Worm (Caenorhabditis elegans) whole organism, late embryonic: ENCODE measurements around the gene Y67D8C.22.

Experiments
- K09A11.1 ChIP-seq: sonication (generic microtip); optimal IDR thresholded peaks from 2 replicates; lab custom pipeline; 2017; ENCODE audit warnings: antibody characterized with exemption, mild to moderate bottlenecking, missing genetic modification characterization, missing compliant biosample characterization; ENCODE audit not compliant: insufficient read depth
- ahr-1 ChIP-seq: sonication (generic microtip); optimal IDR thresholded peaks from 2 replicates; lab custom pipeline; 2016; ENCODE audit warnings: missing genetic modification characterization, missing compliant biosample characterization
- ama-1 ChIP-seq: fragments of 150-350 bp; optimal IDR thresholded peaks from 2 replicates; lab custom pipeline; 2014
- ceh-48 ChIP-seq: sonication (generic microtip); optimal IDR thresholded peaks from 2 replicates; lab custom pipeline; 2016; ENCODE audit warnings: missing genetic modification characterization, inconsistent platforms, missing compliant biosample characterization
- elt-2 ChIP-seq: sonication (generic microtip); optimal IDR thresholded peaks from 2 replicates; lab custom pipeline; 2016; ENCODE audit warnings: missing genetic modification reagents, missing genetic modification characterization, missing compliant biosample characterization
- gmeb-2 ChIP-seq: sonication (generic microtip); optimal IDR thresholded peaks from 2 replicates; lab custom pipeline; 2016; ENCODE audit warnings: missing genetic modification characterization, inconsistent platforms, missing compliant biosample characterization
- pag-3 ChIP-seq: sonication (generic microtip); optimal IDR thresholded peaks from 2 replicates; lab custom pipeline; 2016; ENCODE audit warnings: missing compliant biosample characterization, missing genetic modification characterization, borderline replicate concordance
- pha-4 ChIP-seq: fragments of 150-350 bp; optimal IDR thresholded peaks from 2 replicates; lab custom pipeline; 2018; ENCODE audit warnings: missing biosample characterization, missing genetic modification reagents, missing genetic modification characterization
- rnt-1 ChIP-seq: sonication (generic microtip); optimal IDR thresholded peaks from 2 replicates; lab custom pipeline; 2016; ENCODE audit warnings: missing genetic modification characterization, missing compliant biosample characterization

- no peak for TF ChIP-seq elt-2 (tag; lab: Kevin White, UChicago)
- TF ChIP-seq ama-1 (lab: Kevin White, UChicago), result no peak
- no peak for TF ChIP-seq pag-3 (tag; lab: Kevin White, UChicago)
- no peak for TF ChIP-seq gmeb-2 (tag; lab: Kevin White, UChicago)
- TF ChIP-seq rnt-1, result no peak
- no peak for TF ChIP-seq pha-4 (tag; lab: Kevin White, UChicago)
- TF ChIP-seq ceh-48 (tag; lab: Kevin White, UChicago), result no peak
- TF ChIP-seq ahr-1 (tag; lab: Kevin White, UChicago), result no peak
- TF ChIP-seq K09A11.1 (tag; lab: Kevin White, UChicago), result no peak
Measured at ce11 chrIV:3071997-3072396, 4.1 kb downstream of the Y67D8C.22 start, which contains the start of gene Y67D8C.2.
